Worm (Caenorhabditis elegans): ENCODE data around the gene Y75B8A.8.

DNA sequence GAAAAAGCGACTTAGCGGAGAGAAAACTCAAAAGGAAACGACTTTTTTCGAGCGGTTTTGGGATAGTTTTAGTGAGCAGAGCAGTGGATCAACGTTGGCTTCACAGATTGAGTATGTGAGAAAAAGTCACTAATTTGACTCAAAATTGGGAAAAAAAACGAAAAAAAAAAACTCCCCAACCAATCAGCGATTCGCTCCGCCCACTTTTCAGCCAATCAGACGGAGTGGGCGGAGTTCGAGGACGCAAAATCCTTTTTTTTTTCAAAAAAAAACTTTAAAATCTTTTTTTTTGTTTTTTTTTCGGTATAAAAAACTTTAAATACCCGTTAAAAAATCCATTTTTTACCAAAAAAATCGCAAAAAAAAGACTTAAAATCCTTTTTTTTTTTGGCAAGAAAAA is 60.3 kb downstream of the Y75B8A.8 start:
- TF ChIP-seq nhr-77 (tag; optimal IDR thresholded peaks at IDR 0.05) (no peak), snpc-4 (tag; optimal IDR thresholded peaks at IDR 0.05) (no peak)
